Fruit fly (Drosophila melanogaster) whole organism, pupa: Measurements from ENCODE around the gene CG9377.

ENCODE experiments used
- CG13204 ChIP-seq: fragments of 200-800 bp; sonication (Bioruptor generic); optimal IDR thresholded peaks from 2 replicates; lab custom pipeline; 2018; ENCODE audit warnings: missing biosample characterization, mild to moderate bottlenecking, missing genetic modification characterization, moderate library complexity
- CG14655 ChIP-seq: fragments of 200-800 bp; sonication (Bioruptor generic); optimal IDR thresholded peaks from 3 replicates; lab custom pipeline; 2017; ENCODE audit warnings: mild to moderate bottlenecking, missing biosample characterization, missing genetic modification reagents, missing genetic modification characterization
- CG17806 ChIP-seq: fragments of 200-800 bp; sonication (Bioruptor generic); optimal IDR thresholded peaks from 2 replicates; lab custom pipeline; 2018; ENCODE audit warnings: missing biosample characterization, mild to moderate bottlenecking, missing genetic modification characterization, moderate library complexity
- CG34367 ChIP-seq: fragments of 200-800 bp; sonication (Bioruptor generic); optimal IDR thresholded peaks from 2 replicates; lab custom pipeline; 2018; ENCODE audit warnings: missing biosample characterization, mild to moderate bottlenecking, missing genetic modification characterization
- CG4496 ChIP-seq: fragments of 200-800 bp; sonication (Bioruptor generic); IDR thresholded peaks from 3 replicates; pipeline ENCODE4 v1.3.6; 2022; ENCODE audit warnings: missing biosample characterization, missing genetic modification characterization
- CG9948 ChIP-seq: fragments of 200-800 bp; sonication (Bioruptor generic); optimal IDR thresholded peaks from 2 replicates; lab custom pipeline; 2018; ENCODE audit warnings: missing biosample characterization, mild to moderate bottlenecking, missing genetic modification characterization, moderate library complexity
- D1 ChIP-seq: fragments of 200-800 bp; sonication (Bioruptor generic); optimal IDR thresholded peaks from 2 replicates; lab custom pipeline; 2018; ENCODE audit warnings: missing biosample characterization, mild to moderate bottlenecking, missing genetic modification characterization, moderate library complexity
- EcR ChIP-seq: fragments of 200-800 bp; sonication (Bioruptor generic); optimal IDR thresholded peaks from 3 replicates; lab custom pipeline; 2019; ENCODE audit warnings: missing biosample characterization, missing genetic modification characterization, mild to moderate bottlenecking, moderate library complexity, missing genetic modification reagents
- Pif1A ChIP-seq: fragments of 200-800 bp; sonication (Bioruptor generic); optimal IDR thresholded peaks from 3 replicates; lab custom pipeline; 2016; ENCODE audit warnings: missing biosample characterization, missing genetic modification characterization
- Pif1B ChIP-seq: fragments of 200-800 bp; sonication (Bioruptor generic); optimal IDR thresholded peaks from 3 replicates; lab custom pipeline; 2016; ENCODE audit warnings: missing biosample characterization, missing genetic modification characterization
- fd96Ca ChIP-seq: fragments of 200-800 bp; sonication (Bioruptor generic); IDR thresholded peaks from 3 replicates; pipeline ENCODE4 v1.3.6; 2022; ENCODE audit warnings: missing biosample characterization, missing genetic modification characterization

DNA sequence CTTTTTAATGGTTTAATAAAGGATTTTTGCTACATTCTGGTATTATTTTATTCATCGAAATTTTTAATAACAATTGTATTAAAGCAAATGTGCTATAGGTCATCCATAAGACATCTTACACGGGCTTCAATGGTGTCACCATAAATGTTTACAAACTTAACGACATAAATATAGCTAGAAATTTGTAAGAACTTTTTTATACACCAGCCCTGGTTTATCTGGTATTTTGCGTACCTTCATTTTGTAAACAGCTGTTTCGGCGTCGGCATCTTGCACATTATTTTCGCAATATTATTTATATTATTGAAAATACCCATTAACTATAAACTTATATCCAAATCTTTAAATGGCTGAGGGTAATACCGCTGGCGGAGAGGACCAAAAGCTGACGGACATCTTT, 6.0 kb upstream of the CG9377 start, which contains the start of gene Tap42:
- TF ChIP-seq CG17806 (tag; lab: Kevin White, UChicago) = no peak
- TF ChIP-seq CG34367 = no peak
- TF ChIP-seq D1 (tag; lab: Kevin White, UChicago) = no peak
- no peak for TF ChIP-seq CG4496 (GFP tag; lab: Robert Waterston, UW)
- TF ChIP-seq CG14655 (GFP tag; lab: Kevin White, UChicago) = no peak
- TF ChIP-seq Pif1B = no peak
- TF ChIP-seq CG9948 (tag; lab: Kevin White, UChicago) = no peak
- no peak for TF ChIP-seq EcR (GFP tag; lab: Kevin White, UChicago)
- TF ChIP-seq CG13204 (GFP tag; lab: Kevin White, UChicago) = no peak
- TF ChIP-seq fd96Ca = no peak
- TF ChIP-seq Pif1A (GFP tag; lab: Kevin White, UChicago) = no peak
